Worm (Caenorhabditis elegans) whole organism, young adult: ENCODE results near the gene T25E4.1.

Experiments used
- B0035.1 ChIP-seq: sonication (generic microtip); optimal IDR thresholded peaks from 2 replicates; lab custom pipeline; 2016; ENCODE audit warnings: missing genetic modification characterization, mild to moderate bottlenecking, missing compliant biosample characterization, missing genotype, missing genetic modification reagents
- D2030.7 ChIP-seq: fragments of 200-800 bp; sonication (Bioruptor generic); IDR thresholded peaks from 2 replicates; pipeline ENCODE4 v1.3.6; 2022; ENCODE audit warnings: missing genetic modification reagents, missing genetic modification characterization, missing compliant biosample characterization
- F22D6.2 ChIP-seq: sonication (generic microtip); optimal IDR thresholded peaks from 2 replicates; lab custom pipeline; 2016; ENCODE audit warnings: mild to moderate bottlenecking, missing genetic modification characterization, missing compliant biosample characterization
- F57A8.1 ChIP-seq: fragments of 200-800 bp; sonication (Bioruptor generic); optimal IDR thresholded peaks from 2 replicates; lab custom pipeline; 2018; ENCODE audit warnings: mild to moderate bottlenecking, missing genetic modification characterization, moderate library complexity, missing compliant biosample characterization
- let-526 ChIP-seq: fragments of 200-800 bp; sonication (Bioruptor generic); IDR thresholded peaks from 2 replicates; pipeline ENCODE4 v1.3.6; 2022; ENCODE audit warnings: missing genetic modification reagents, missing genetic modification characterization, missing compliant biosample characterization
- let-607 ChIP-seq, 2 experiments: fragments of 200-800 bp in 1 of 2; sonication (Bioruptor generic) in 1 of 2; sonication (generic microtip) in 1 of 2; optimal IDR thresholded peaks; 2 replicates each; lab custom pipeline; 2016 to 2018; ENCODE audit warnings: mild to moderate bottlenecking in 2 of 2, missing compliant biosample characterization in 2 of 2, missing genetic modification characterization in 2 of 2, moderate library complexity in 2 of 2, missing genotype in 1 of 2
- lin-26 ChIP-seq: fragments of 200-800 bp; sonication (Bioruptor generic); IDR thresholded peaks from 2 replicates; pipeline ENCODE4 v1.3.6; 2022; ENCODE audit warnings: missing genetic modification reagents, missing genetic modification characterization, missing compliant biosample characterization
- snpc-4 ChIP-seq, 5 experiments: fragments of 150-350 bp in 1 of 5; sonication (generic microtip) in 4 of 5; optimal IDR thresholded peaks; 2 replicates each; lab custom pipeline; 2014 to 2018; ENCODE audit warnings: missing genetic modification characterization in 5 of 5, missing biosample characterization in 3 of 5, antibody characterized with exemption in 2 of 5, mild to moderate bottlenecking in 2 of 5, missing compliant biosample characterization in 2 of 5, missing genotype in 2 of 5, moderate library complexity in 2 of 5, missing genetic modification reagents in 1 of 5
- tbx-9 ChIP-seq: sonication (generic microtip); optimal IDR thresholded peaks from 2 replicates; lab custom pipeline; 2016; ENCODE audit warnings: borderline replicate concordance, missing genetic modification characterization, inconsistent platforms, missing compliant biosample characterization
- unc-62 ChIP-seq: fragments of 150-350 bp; optimal IDR thresholded peaks from 2 replicates; lab custom pipeline; 2014; ENCODE audit warnings: missing biosample characterization, missing genetic modification reagents, missing genetic modification characterization
- zim-3 ChIP-seq: sonication (generic microtip); optimal IDR thresholded peaks from 2 replicates; lab custom pipeline; 2017; ENCODE audit warnings: mild to moderate bottlenecking, missing genetic modification characterization, moderate library complexity, missing compliant biosample characterization
- ztf-3 ChIP-seq: fragments of 200-800 bp; sonication (Bioruptor generic); optimal IDR thresholded peaks from 2 replicates; lab custom pipeline; 2018; ENCODE audit warnings: mild to moderate bottlenecking, missing genetic modification characterization, missing compliant biosample characterization

DNA sequence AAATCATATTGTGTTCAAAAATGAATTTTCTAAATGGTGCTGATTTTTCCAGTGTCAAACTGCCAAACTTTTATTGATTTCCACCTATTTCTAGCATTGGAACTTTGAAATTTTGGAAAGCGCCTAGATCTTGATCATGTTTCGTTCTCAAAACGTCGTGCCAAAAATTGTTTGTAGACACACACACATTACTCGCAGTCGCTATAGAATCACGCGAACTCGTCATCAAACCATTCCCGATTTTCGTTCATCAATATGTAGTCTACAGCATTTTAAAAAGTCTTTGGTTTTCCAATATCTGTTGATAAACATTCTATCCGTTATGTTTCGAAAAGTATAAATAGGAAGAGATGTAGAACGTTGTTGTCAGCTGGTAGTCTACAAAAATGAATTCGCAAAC lies 7.9 kb upstream of the T25E4.1 start, which contains the start of the genes C17C3.1 and C17C3.15:
- TF ChIP-seq lin-26 (GFP tag; lab: Robert Waterston, UW) (no peak), F22D6.2 (tag; lab: Kevin White, UChicago) (no peak), zim-3 (tag; lab: Kevin White, UChicago) (no peak), D2030.7 (GFP tag; lab: Robert Waterston, UW) (no peak), ztf-3 (GFP tag; lab: Kevin White, UChicago) (no peak), tbx-9 (tag; lab: Kevin White, UChicago) (no peak), unc-62 (GFP tag; lab: Kevin White, UChicago) (no peak), snpc-4 (GFP tag; optimal IDR thresholded peaks at IDR 0.05; lab: Kevin White, UChicago) (no peak), snpc-4 (tag; optimal IDR thresholded peaks at IDR 0.05; lab: Kevin White, UChicago) (no peak), B0035.1 (tag; lab: Kevin White, UChicago) (no peak), let-607 (tag; optimal IDR thresholded peaks at IDR 0.05; lab: Kevin White, UChicago) (no peak), let-526 (GFP tag; lab: Robert Waterston, UW) (no peak), F57A8.1 (GFP tag; lab: Kevin White, UChicago) (no peak)
